Worm (Caenorhabditis elegans) whole organism, young adult: ENCODE measurements around the gene abi-1.

Experiments used
- B0035.1 ChIP-seq: sonication (generic microtip); optimal IDR thresholded peaks from 2 replicates; lab custom pipeline; 2016; ENCODE audit warnings: missing genetic modification characterization, mild to moderate bottlenecking, missing compliant biosample characterization, missing genotype, missing genetic modification reagents
- B0261.1 ChIP-seq: sonication (generic microtip); optimal IDR thresholded peaks from 2 replicates; lab custom pipeline; 2016; ENCODE audit warnings: mild to moderate bottlenecking, missing genetic modification characterization, moderate library complexity, missing compliant biosample characterization
- D2030.7 ChIP-seq: fragments of 200-800 bp; sonication (Bioruptor generic); IDR thresholded peaks from 2 replicates; pipeline ENCODE4 v1.3.6; 2022; ENCODE audit warnings: missing genetic modification reagents, missing genetic modification characterization, missing compliant biosample characterization
- F10E7.11 ChIP-seq: sonication (generic microtip); optimal IDR thresholded peaks from 2 replicates; lab custom pipeline; 2017; ENCODE audit warnings: mild to moderate bottlenecking, missing genetic modification characterization, moderate library complexity, missing compliant biosample characterization
- F23B12.7 ChIP-seq: sonication (generic microtip); optimal IDR thresholded peaks from 2 replicates; lab custom pipeline; 2017; ENCODE audit warnings: missing genetic modification characterization, mild to moderate bottlenecking, missing compliant biosample characterization, antibody characterized with exemption, moderate library complexity; ENCODE audit not compliant: insufficient read depth
- F33H1.4 ChIP-seq: fragments of 200-800 bp; sonication (Bioruptor generic); IDR thresholded peaks from 2 replicates; pipeline ENCODE4 v1.3.6; 2022; ENCODE audit warnings: missing genetic modification reagents, missing genetic modification characterization, missing compliant biosample characterization
- F39B2.1 ChIP-seq: fragments of 200-800 bp; sonication (Bioruptor generic); IDR thresholded peaks from 2 replicates; pipeline ENCODE4 v1.3.6; 2022; ENCODE audit warnings: missing genetic modification reagents, missing genetic modification characterization, missing compliant biosample characterization
- F49E8.2 ChIP-seq: sonication (generic microtip); optimal IDR thresholded peaks from 3 replicates; lab custom pipeline; 2017; ENCODE audit warnings: missing genetic modification characterization, mild to moderate bottlenecking, missing compliant biosample characterization, antibody characterized with exemption, moderate library complexity; ENCODE audit not compliant: insufficient read depth
- F57C9.4 ChIP-seq: sonication (generic microtip); optimal IDR thresholded peaks from 2 replicates; lab custom pipeline; 2017; ENCODE audit warnings: mild to moderate bottlenecking, missing genetic modification characterization, missing compliant biosample characterization
- K12H6.12 ChIP-seq: fragments of 200-800 bp; sonication (Bioruptor generic); optimal IDR thresholded peaks from 2 replicates; lab custom pipeline; 2018; ENCODE audit warnings: mild to moderate bottlenecking, missing genetic modification characterization, missing compliant biosample characterization
- Y53F4B.3 ChIP-seq: fragments of 200-800 bp; sonication (Bioruptor generic); IDR thresholded peaks from 2 replicates; pipeline ENCODE4 v1.3.6; 2022; ENCODE audit warnings: missing genetic modification reagents, missing genetic modification characterization, missing compliant biosample characterization
- Y56A3A.18 ChIP-seq: fragments of 200-800 bp; sonication (Bioruptor generic); IDR thresholded peaks from 2 replicates; pipeline ENCODE4 v1.3.6; 2022; ENCODE audit warnings: missing genetic modification reagents, missing genetic modification characterization, missing compliant biosample characterization
- akir-1 ChIP-seq: fragments of 200-800 bp; sonication (Bioruptor generic); optimal IDR thresholded peaks from 2 replicates; lab custom pipeline; 2018; ENCODE audit warnings: mild to moderate bottlenecking, missing genetic modification characterization, moderate library complexity, missing compliant biosample characterization
- bed-1 ChIP-seq: fragments of 200-800 bp; sonication (Bioruptor generic); IDR thresholded peaks from 2 replicates; pipeline ENCODE4 v1.3.6; 2022; ENCODE audit warnings: missing genetic modification reagents, missing genetic modification characterization, missing compliant biosample characterization
- ceh-40 ChIP-seq: fragments of 200-800 bp; sonication (Bioruptor generic); IDR thresholded peaks from 2 replicates; pipeline ENCODE4 v1.3.6; 2022; ENCODE audit warnings: missing genetic modification characterization, missing compliant biosample characterization
- ceh-58 ChIP-seq: fragments of 200-800 bp; sonication (Bioruptor generic); IDR thresholded peaks from 2 replicates; pipeline ENCODE4 v1.3.6; 2022; ENCODE audit warnings: missing genetic modification characterization, missing compliant biosample characterization
- ceh-91 ChIP-seq: fragments of 200-800 bp; sonication (Bioruptor generic); IDR thresholded peaks from 2 replicates; pipeline ENCODE4 v1.3.6; 2022; ENCODE audit warnings: missing genetic modification reagents, missing genetic modification characterization, missing compliant biosample characterization
- dpl-1 ChIP-seq: fragments of 150-350 bp; optimal IDR thresholded peaks from 2 replicates; lab custom pipeline; 2014; ENCODE audit warnings: missing biosample characterization, missing genetic modification reagents, missing genetic modification characterization
- efl-1 ChIP-seq: fragments of 150-350 bp; optimal IDR thresholded peaks from 2 replicates; lab custom pipeline; 2014; ENCODE audit warnings: missing biosample characterization, missing genetic modification reagents, missing genetic modification characterization
- him-1 ChIP-seq: sonication (generic microtip); optimal IDR thresholded peaks from 2 replicates; lab custom pipeline; 2016; ENCODE audit warnings: missing genotype, missing genetic modification reagents, missing genetic modification characterization, missing compliant biosample characterization
- hsf-1 ChIP-seq: fragments of 200-800 bp; sonication (Bioruptor generic); IDR thresholded peaks from 2 replicates; pipeline ENCODE4 v1.3.6; 2022; ENCODE audit warnings: missing genetic modification reagents, missing genetic modification characterization, missing compliant biosample characterization
- let-607 ChIP-seq, 2 experiments: fragments of 200-800 bp in 1 of 2; sonication (Bioruptor generic) in 1 of 2; sonication (generic microtip) in 1 of 2; optimal IDR thresholded peaks; 2 replicates each; lab custom pipeline; 2016 to 2018; ENCODE audit warnings: mild to moderate bottlenecking in 2 of 2, missing compliant biosample characterization in 2 of 2, missing genetic modification characterization in 2 of 2, moderate library complexity in 2 of 2, missing genotype in 1 of 2
- lin-35 ChIP-seq, 3 experiments: fragments of 150-350 bp in 2 of 3; sonication (generic microtip) in 1 of 3; optimal IDR thresholded peaks; 2 replicates each; lab custom pipeline; 2014 to 2018; ENCODE audit warnings: missing biosample characterization in 3 of 3, missing genetic modification characterization in 3 of 3, missing genetic modification reagents in 3 of 3
- lin-54 ChIP-seq: fragments of 200-800 bp; sonication (Bioruptor generic); optimal IDR thresholded peaks from 2 replicates; lab custom pipeline; 2018; ENCODE audit warnings: mild to moderate bottlenecking, missing genetic modification characterization, missing compliant biosample characterization
- lsl-1 ChIP-seq: fragments of 200-800 bp; sonication (Bioruptor generic); optimal IDR thresholded peaks from 2 replicates; lab custom pipeline; 2018; ENCODE audit warnings: mild to moderate bottlenecking, missing genetic modification characterization, moderate library complexity, missing compliant biosample characterization
- madf-3 ChIP-seq: fragments of 200-800 bp; sonication (Bioruptor generic); IDR thresholded peaks from 2 replicates; pipeline ENCODE4 v1.3.6; 2022; ENCODE audit warnings: missing genetic modification reagents, missing genetic modification characterization, missing compliant biosample characterization
- madf-6 ChIP-seq: fragments of 200-800 bp; sonication (Bioruptor generic); IDR thresholded peaks from 2 replicates; pipeline ENCODE4 v1.3.6; 2022; ENCODE audit warnings: missing genetic modification reagents, missing genetic modification characterization, missing compliant biosample characterization
- madf-8 ChIP-seq: fragments of 200-800 bp; sonication (Bioruptor generic); conservative IDR thresholded peaks from 2 replicates; pipeline ENCODE4 v1.3.6; 2022; ENCODE audit warnings: missing genetic modification reagents, missing genetic modification characterization, missing compliant biosample characterization
- mcd-1 ChIP-seq: fragments of 200-800 bp; sonication (Bioruptor generic); IDR thresholded peaks from 2 replicates; pipeline ENCODE4 v1.3.6; 2022; ENCODE audit warnings: missing genetic modification reagents, missing genetic modification characterization, missing compliant biosample characterization
- mxl-1 ChIP-seq: sonication (generic microtip); optimal IDR thresholded peaks from 2 replicates; lab custom pipeline; 2016; ENCODE audit warnings: missing genetic modification characterization, missing compliant biosample characterization
- nfya-2 ChIP-seq: fragments of 200-800 bp; sonication (Bioruptor generic); IDR thresholded peaks from 2 replicates; pipeline ENCODE4 v1.3.6; 2022; ENCODE audit warnings: missing genetic modification reagents, missing genetic modification characterization, missing compliant biosample characterization
- pbrm-1 ChIP-seq: fragments of 200-800 bp; sonication (Bioruptor generic); IDR thresholded peaks from 2 replicates; pipeline ENCODE4 v1.3.6; 2022; ENCODE audit warnings: missing genetic modification reagents, missing genetic modification characterization, missing compliant biosample characterization
- rcor-1 ChIP-seq: fragments of 200-800 bp; sonication (Bioruptor generic); IDR thresholded peaks from 2 replicates; pipeline ENCODE4 v1.3.6; 2022; ENCODE audit warnings: missing genetic modification reagents, missing genetic modification characterization, missing compliant biosample characterization
- rec-8 ChIP-seq, 2 experiments: sonication (generic microtip); optimal IDR thresholded peaks; 2 replicates each; lab custom pipeline; 2016; ENCODE audit warnings: mild to moderate bottlenecking in 2 of 2, missing genetic modification characterization in 2 of 2, missing genetic modification reagents in 2 of 2, missing genotype in 2 of 2, missing biosample characterization in 1 of 2, missing compliant biosample characterization in 1 of 2, moderate library complexity in 1 of 2
- snpc-1.3 ChIP-seq: sonication (generic microtip); optimal IDR thresholded peaks from 2 replicates; lab custom pipeline; 2017; ENCODE audit warnings: missing genetic modification characterization, mild to moderate bottlenecking, missing compliant biosample characterization, antibody characterized with exemption, moderate library complexity, missing genotype, missing genetic modification reagents; ENCODE audit not compliant: insufficient read depth
- sptf-2 ChIP-seq: fragments of 200-800 bp; sonication (Bioruptor generic); optimal IDR thresholded peaks from 2 replicates; lab custom pipeline; 2018; ENCODE audit warnings: mild to moderate bottlenecking, missing genetic modification characterization, missing compliant biosample characterization
- tbp1 ChIP-seq: fragments of 200-800 bp; sonication (Bioruptor generic); optimal IDR thresholded peaks from 2 replicates; lab custom pipeline; 2018; ENCODE audit warnings: mild to moderate bottlenecking, missing genetic modification characterization, missing compliant biosample characterization
- tlf-1 ChIP-seq: fragments of 200-800 bp; sonication (Bioruptor generic); optimal IDR thresholded peaks from 2 replicates; lab custom pipeline; 2018; ENCODE audit warnings: mild to moderate bottlenecking, missing genetic modification characterization, missing compliant biosample characterization
- unc-62 ChIP-seq: fragments of 150-350 bp; optimal IDR thresholded peaks from 2 replicates; lab custom pipeline; 2014; ENCODE audit warnings: missing biosample characterization, missing genetic modification reagents, missing genetic modification characterization
- xnd-1 ChIP-seq: sonication (generic microtip); optimal IDR thresholded peaks from 2 replicates; lab custom pipeline; 2016; ENCODE audit warnings: missing genotype, missing genetic modification reagents, missing genetic modification characterization, missing compliant biosample characterization
- zim-3 ChIP-seq: sonication (generic microtip); optimal IDR thresholded peaks from 2 replicates; lab custom pipeline; 2017; ENCODE audit warnings: mild to moderate bottlenecking, missing genetic modification characterization, moderate library complexity, missing compliant biosample characterization
- ztf-18 ChIP-seq: sonication (generic microtip); optimal IDR thresholded peaks from 2 replicates; lab custom pipeline; 2016; ENCODE audit warnings: missing genotype, mild to moderate bottlenecking, missing genetic modification characterization, missing compliant biosample characterization
- ztf-25 ChIP-seq: fragments of 200-800 bp; sonication (Bioruptor generic); IDR thresholded peaks from 2 replicates; pipeline ENCODE4 v1.3.6; 2022; ENCODE audit warnings: missing genetic modification reagents, missing genetic modification characterization, missing compliant biosample characterization
- ztf-26 ChIP-seq: sonication (generic microtip); optimal IDR thresholded peaks from 2 replicates; lab custom pipeline; 2017; ENCODE audit warnings: missing genetic modification characterization, missing compliant biosample characterization
- ztf-28 ChIP-seq: fragments of 200-800 bp; sonication (Bioruptor generic); IDR thresholded peaks from 2 replicates; pipeline ENCODE4 v1.3.6; 2022; ENCODE audit warnings: missing genetic modification reagents, missing genetic modification characterization, missing compliant biosample characterization

Gene abi-1

DNA sequence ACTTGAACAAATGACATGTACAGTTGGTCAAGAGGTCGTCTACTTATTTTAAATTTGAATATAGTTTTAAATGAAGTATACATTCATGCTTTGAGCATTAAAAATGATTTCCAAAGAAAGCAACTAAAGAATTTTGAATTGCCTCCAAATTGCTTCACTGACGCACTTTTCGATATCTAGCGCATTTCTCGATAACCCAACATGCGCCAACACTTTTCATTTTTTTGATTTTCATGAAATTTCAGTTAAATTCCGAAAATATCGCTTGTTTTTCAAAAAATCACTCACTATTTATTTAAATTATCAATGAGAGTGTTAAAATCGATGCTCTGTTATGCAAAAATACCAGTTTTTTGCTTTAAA, 27.3 kb upstream of the abi-1 start:
- TF ChIP-seq let-607 (tag; optimal IDR thresholded peaks at IDR 0.05; lab: Kevin White, UChicago) (no peak), lin-54 (peak; percentile 98), B0035.1 (tag; lab: Kevin White, UChicago) (no peak), nfya-2 (GFP tag; lab: Robert Waterston, UW) (no peak), ztf-26 (tag; lab: Kevin White, UChicago) (no peak), hsf-1 (GFP tag; lab: Robert Waterston, UW) (peak; percentile 48; the same call in 1 of the 2 replicates), xnd-1 (peak; percentile 76), mcd-1 (GFP tag; lab: Robert Waterston, UW) (peak; percentile 36; the same call in 1 of the 2 replicates), F33H1.4 (GFP tag; lab: Robert Waterston, UW) (peak; percentile 79), F49E8.2 (tag; lab: Kevin White, UChicago) (peak; percentile 40), snpc-1.3 (tag; lab: Kevin White, UChicago) (peak; percentile 40), K12H6.12 (tag; lab: Kevin White, UChicago) (no peak), madf-8 (GFP tag; lab: Robert Waterston, UW) (peak; percentile 69), lin-35 (GFP tag; optimal IDR thresholded peaks at IDR 0.05; lab: Kevin White, UChicago) (peak; percentile 48 to 75 (median 60)), ceh-40 (GFP tag; lab: Robert Waterston, UW) (no peak), ceh-91 (GFP tag; lab: Robert Waterston, UW) (peak; percentile 39; the same call in 1 of the 2 replicates), Y56A3A.18 (no peak), ceh-58 (GFP tag; lab: Robert Waterston, UW) (no peak), pbrm-1 (GFP tag; lab: Robert Waterston, UW) (peak; percentile 50; the same call in 1 of the 2 replicates), mxl-1 (tag; lab: Kevin White, UChicago) (no peak), ztf-25 (no peak), him-1 (tag; lab: Kevin White, UChicago) (peak; percentile 8), sptf-2 (GFP tag; lab: Kevin White, UChicago) (no peak), F23B12.7 (tag; lab: Kevin White, UChicago) (peak; percentile 22), tlf-1 (peak; percentile 64), dpl-1 (peak; percentile 78), lsl-1 (GFP tag; lab: Kevin White, UChicago) (peak; percentile 68), Y53F4B.3 (GFP tag; lab: Robert Waterston, UW) (no peak), F39B2.1 (GFP tag; lab: Robert Waterston, UW) (no peak), madf-6 (GFP tag; lab: Robert Waterston, UW) (peak; percentile 87), rcor-1 (GFP tag; lab: Robert Waterston, UW) (peak; percentile 42; the same call in 1 of the 2 replicates), unc-62 (GFP tag; lab: Kevin White, UChicago) (no peak), F10E7.11 (tag; lab: Kevin White, UChicago) (no peak), efl-1 (GFP tag; lab: Kevin White, UChicago) (peak; percentile 78), ztf-18 (tag; lab: Kevin White, UChicago) (peak; percentile 94), bed-1 (GFP tag; lab: Robert Waterston, UW) (no peak), akir-1 (no peak), D2030.7 (peak; percentile 49; the same call in 1 of the 2 replicates), rec-8 (tag; optimal IDR thresholded peaks at IDR 0.05; lab: Kevin White, UChicago) (no peak), zim-3 (tag; lab: Kevin White, UChicago) (no peak), tbp1 (peak; percentile 29), madf-3 (GFP tag; lab: Robert Waterston, UW) (0 out of 2 replicates have a peak, but pooled peaks have one; percentile 17), ztf-28 (GFP tag; lab: Robert Waterston, UW) (no peak), F57C9.4 (no peak), B0261.1 (tag; lab: Kevin White, UChicago) (no peak)
